Fruit fly (Drosophila melanogaster) whole organism, pupa: ENCODE results near the gene CG33966.

Source experiments
- CG13204 ChIP-seq: fragments of 200-800 bp; sonication (Bioruptor generic); optimal IDR thresholded peaks from 2 replicates; lab custom pipeline; 2018; ENCODE audit warnings: missing biosample characterization, mild to moderate bottlenecking, missing genetic modification characterization, moderate library complexity
- CG4496 ChIP-seq: fragments of 200-800 bp; sonication (Bioruptor generic); IDR thresholded peaks from 3 replicates; pipeline ENCODE4 v1.3.6; 2022; ENCODE audit warnings: missing biosample characterization, missing genetic modification characterization
- CG9948 ChIP-seq: fragments of 200-800 bp; sonication (Bioruptor generic); optimal IDR thresholded peaks from 2 replicates; lab custom pipeline; 2018; ENCODE audit warnings: missing biosample characterization, mild to moderate bottlenecking, missing genetic modification characterization, moderate library complexity
- EcR ChIP-seq: fragments of 200-800 bp; sonication (Bioruptor generic); optimal IDR thresholded peaks from 3 replicates; lab custom pipeline; 2019; ENCODE audit warnings: missing biosample characterization, missing genetic modification characterization, mild to moderate bottlenecking, moderate library complexity, missing genetic modification reagents

dm6 chr3L:1212571-1212970, 21.4 kb upstream of the CG33966 start, which contains the start of gene LysE:
- TF ChIP-seq CG13204 (GFP tag; lab: Kevin White, UChicago) (no peak), EcR (GFP tag; lab: Kevin White, UChicago) (no peak), CG4496 (GFP tag; lab: Robert Waterston, UW) (no peak), CG9948 (tag; lab: Kevin White, UChicago) (no peak)
